Worm (Caenorhabditis elegans) whole organism, L4/young adult: Measurements from ENCODE around the gene F53A9.1.

Source experiments
- dao-5 ChIP-seq: sonication (generic microtip); optimal IDR thresholded peaks from 2 replicates; lab custom pipeline; 2016; ENCODE audit warnings: missing genotype, missing genetic modification characterization, moderate library complexity, missing compliant biosample characterization
- him-1 ChIP-seq: sonication (generic microtip); optimal IDR thresholded peaks from 2 replicates; lab custom pipeline; 2016; ENCODE audit warnings: missing genotype, missing genetic modification reagents, missing genetic modification characterization, missing compliant biosample characterization

DNA sequence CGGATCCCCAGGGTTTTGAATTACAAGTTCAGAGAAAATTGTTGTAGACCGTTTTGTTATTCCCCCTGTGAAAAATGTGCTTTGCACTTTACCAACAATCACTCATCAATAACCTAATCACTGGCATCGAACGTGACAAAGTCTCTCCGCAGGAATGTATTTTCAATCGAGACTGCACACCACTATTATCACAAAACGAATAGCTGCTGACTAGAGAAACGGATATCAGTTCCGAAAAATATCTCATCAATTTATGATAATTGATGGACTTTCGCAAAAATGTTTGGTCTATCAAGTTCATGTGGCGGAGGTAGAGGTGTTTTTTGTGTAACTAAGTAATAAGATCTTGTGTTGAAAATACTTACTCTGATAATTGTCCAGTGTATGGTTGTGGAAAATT, 49.7 kb downstream of the F53A9.1 start:
- TF ChIP-seq him-1 (no peak), dao-5 (tag; lab: Kevin White, UChicago) (no peak)
